Fruit fly (Drosophila melanogaster) whole organism, embryonic: ENCODE data around the gene sky.

ENCODE experiments used
- ATbp ChIP-seq: fragments of 200-800 bp; sonication (Bioruptor generic); optimal IDR thresholded peaks from 2 replicates; lab custom pipeline; 2017; ENCODE audit warnings: missing biosample characterization, mild to moderate bottlenecking, missing genetic modification characterization, missing genetic modification reagents
- Adf1 ChIP-seq: fragments of 200-800 bp; sonication (Bioruptor generic); IDR thresholded peaks from 2 replicates; pipeline ENCODE4 v1.3.6; 2022; ENCODE audit warnings: missing biosample characterization, missing genetic modification characterization
- Asciz ChIP-seq: fragments of 200-800 bp; sonication (Bioruptor generic); optimal IDR thresholded peaks from 2 replicates; lab custom pipeline; 2017; ENCODE audit warnings: missing biosample characterization, mild to moderate bottlenecking, missing genetic modification characterization, missing genetic modification reagents
- C15 ChIP-seq: fragments of 200-800 bp; sonication (Bioruptor generic); IDR thresholded peaks from 3 replicates; pipeline ENCODE4 v1.3.6; 2022; ENCODE audit warnings: missing biosample characterization, missing genetic modification characterization
- CG11398 ChIP-seq: fragments of 200-800 bp; sonication (Bioruptor generic); optimal IDR thresholded peaks from 2 replicates; lab custom pipeline; 2016; ENCODE audit warnings: missing biosample characterization, missing genetic modification characterization
- CG11504 ChIP-seq: fragments of 200-800 bp; sonication (Bioruptor generic); optimal IDR thresholded peaks from 3 replicates; lab custom pipeline; 2019; ENCODE audit warnings: missing biosample characterization, mild to moderate bottlenecking, missing genetic modification characterization, moderate library complexity
- CG15073 ChIP-seq: fragments of 200-800 bp; sonication (Bioruptor generic); optimal IDR thresholded peaks from 2 replicates; lab custom pipeline; 2016; ENCODE audit warnings: missing biosample characterization, missing genetic modification characterization
- CG1647 ChIP-seq: fragments of 200-800 bp; sonication (Bioruptor generic); optimal IDR thresholded peaks from 3 replicates; lab custom pipeline; 2016; ENCODE audit warnings: missing biosample characterization, missing genetic modification characterization
- CG17359 ChIP-seq: fragments of 200-800 bp; sonication (Bioruptor generic); optimal IDR thresholded peaks from 3 replicates; lab custom pipeline; 2018; ENCODE audit warnings: missing biosample characterization, mild to moderate bottlenecking, missing genetic modification characterization, moderate library complexity
- CG17802 ChIP-seq: fragments of 200-800 bp; sonication (Bioruptor generic); optimal IDR thresholded peaks from 2 replicates; lab custom pipeline; 2018; ENCODE audit warnings: missing biosample characterization, mild to moderate bottlenecking, missing genetic modification characterization, moderate library complexity
- CG18476 ChIP-seq: fragments of 200-800 bp; sonication (Bioruptor generic); optimal IDR thresholded peaks from 2 replicates; lab custom pipeline; 2016; ENCODE audit warnings: missing biosample characterization, mild to moderate bottlenecking, missing genetic modification characterization
- CG2199 ChIP-seq: fragments of 200-800 bp; sonication (Bioruptor generic); IDR thresholded peaks from 3 replicates; pipeline ENCODE4 v1.3.6; 2022; ENCODE audit warnings: missing biosample characterization, missing genetic modification characterization
- CG2712 ChIP-seq: fragments of 200-800 bp; optimal IDR thresholded peaks from 3 replicates; lab custom pipeline; 2019; ENCODE audit warnings: missing biosample characterization, mild to moderate bottlenecking, missing genetic modification characterization, moderate library complexity
- CG31388 ChIP-seq: fragments of 200-800 bp; sonication (Bioruptor generic); optimal IDR thresholded peaks from 2 replicates; lab custom pipeline; 2016; ENCODE audit warnings: missing biosample characterization, missing genetic modification characterization
- CG3407 ChIP-seq: fragments of 200-800 bp; sonication (Bioruptor generic); optimal IDR thresholded peaks from 2 replicates; lab custom pipeline; 2018; ENCODE audit warnings: missing biosample characterization, mild to moderate bottlenecking, missing genetic modification characterization
- CG4360 ChIP-seq: fragments of 200-800 bp; sonication (Bioruptor generic); IDR thresholded peaks from 2 replicates; pipeline ENCODE4 v1.3.6; 2022; ENCODE audit warnings: missing biosample characterization, missing genetic modification characterization
- CG4854 ChIP-seq: fragments of 200-800 bp; sonication (Bioruptor generic); optimal IDR thresholded peaks from 2 replicates; lab custom pipeline; 2016; ENCODE audit warnings: missing biosample characterization, missing genetic modification characterization, inconsistent platforms
- CG7271 ChIP-seq: fragments of 200-800 bp; sonication (Bioruptor generic); optimal IDR thresholded peaks from 2 replicates; lab custom pipeline; 2018; ENCODE audit warnings: missing biosample characterization, mild to moderate bottlenecking, missing genetic modification characterization, moderate library complexity
- CG7928 ChIP-seq: fragments of 200-800 bp; sonication (Bioruptor generic); optimal IDR thresholded peaks from 2 replicates; lab custom pipeline; 2017; ENCODE audit warnings: missing biosample characterization, mild to moderate bottlenecking, missing genetic modification characterization
- CG8359 ChIP-seq: fragments of 200-800 bp; sonication (Bioruptor generic); optimal IDR thresholded peaks from 2 replicates; lab custom pipeline; 2017; ENCODE audit warnings: missing biosample characterization, mild to moderate bottlenecking, missing genetic modification characterization, borderline replicate concordance
- CG9727 ChIP-seq: fragments of 200-800 bp; sonication (Bioruptor generic); optimal IDR thresholded peaks from 3 replicates; lab custom pipeline; 2017; ENCODE audit warnings: missing biosample characterization, mild to moderate bottlenecking, missing genetic modification characterization
- CG9876 ChIP-seq: fragments of 200-800 bp; sonication (Bioruptor generic); optimal IDR thresholded peaks from 2 replicates; lab custom pipeline; 2016; ENCODE audit warnings: missing biosample characterization, missing genetic modification characterization
- CTCF ChIP-seq: fragments of 200-800 bp; sonication (Bioruptor generic); optimal IDR thresholded peaks from 2 replicates; lab custom pipeline; 2017; ENCODE audit warnings: missing biosample characterization, mild to moderate bottlenecking, missing genetic modification characterization, moderate library complexity
- Doc2 ChIP-seq: fragments of 200-800 bp; sonication (Bioruptor generic); IDR thresholded peaks from 2 replicates; pipeline ENCODE4 v1.3.6; 2022; ENCODE audit warnings: missing biosample characterization, missing genetic modification characterization
- E2f1 ChIP-seq: fragments of 200-800 bp; sonication (Bioruptor generic); IDR thresholded peaks from 2 replicates; pipeline ENCODE4 v1.3.6; 2022; ENCODE audit warnings: missing biosample characterization, missing genetic modification characterization
- Mes4 ChIP-seq: fragments of 200-800 bp; sonication (Bioruptor generic); optimal IDR thresholded peaks from 2 replicates; lab custom pipeline; 2016; ENCODE audit warnings: missing biosample characterization, missing genetic modification characterization
- NK7.1 ChIP-seq: fragments of 200-800 bp; sonication (Bioruptor generic); optimal IDR thresholded peaks from 3 replicates; lab custom pipeline; 2016; ENCODE audit warnings: missing biosample characterization, missing genetic modification characterization
- Optix ChIP-seq: fragments of 200-800 bp; sonication (Bioruptor generic); IDR thresholded peaks from 3 replicates; pipeline ENCODE4 v1.3.6; 2022; ENCODE audit warnings: missing biosample characterization, missing genetic modification characterization
- Rx ChIP-seq: fragments of 200-800 bp; sonication (Bioruptor generic); IDR thresholded peaks from 2 replicates; pipeline ENCODE4 v1.3.6; 2022; ENCODE audit warnings: missing biosample characterization, missing genetic modification characterization
- Six4 ChIP-seq: fragments of 200-800 bp; sonication (Bioruptor generic); optimal IDR thresholded peaks from 2 replicates; lab custom pipeline; 2016; ENCODE audit warnings: missing biosample characterization, missing genetic modification characterization
- ab ChIP-seq: fragments of 200-800 bp; sonication (Bioruptor generic); optimal IDR thresholded peaks from 2 replicates; lab custom pipeline; 2016; ENCODE audit warnings: missing biosample characterization, missing genetic modification characterization
- aop ChIP-seq: fragments of 200-800 bp; sonication (Bioruptor generic); IDR thresholded peaks from 2 replicates; pipeline ENCODE4 v1.3.6; 2022; ENCODE audit warnings: missing biosample characterization, missing genetic modification characterization
- danr ChIP-seq: fragments of 200-800 bp; sonication (Bioruptor generic); IDR thresholded peaks from 2 replicates; pipeline ENCODE4 v1.3.6; 2022; ENCODE audit warnings: missing biosample characterization, missing genetic modification characterization
- dysf ChIP-seq: fragments of 200-800 bp; sonication (Bioruptor generic); IDR thresholded peaks from 3 replicates; pipeline ENCODE4 v1.3.6; 2022; ENCODE audit warnings: missing biosample characterization, missing genetic modification characterization
- en ChIP-seq: fragments of 200-800 bp; sonication (Bioruptor generic); optimal IDR thresholded peaks from 2 replicates; lab custom pipeline; 2016; ENCODE audit warnings: missing biosample characterization, missing genetic modification characterization
- esg ChIP-seq: fragments of 200-800 bp; sonication (Bioruptor generic); conservative IDR thresholded peaks from 2 replicates; pipeline ENCODE4 v1.3.6; 2022; ENCODE audit warnings: missing biosample characterization, missing genetic modification characterization
- fd3F ChIP-seq: fragments of 200-800 bp; sonication (Bioruptor generic); optimal IDR thresholded peaks from 2 replicates; lab custom pipeline; 2018; ENCODE audit warnings: missing biosample characterization, mild to moderate bottlenecking, missing genetic modification characterization, moderate library complexity
- gcm ChIP-seq: fragments of 200-800 bp; sonication (Bioruptor generic); optimal IDR thresholded peaks from 2 replicates; lab custom pipeline; 2019; ENCODE audit warnings: missing biosample characterization, mild to moderate bottlenecking, missing genetic modification characterization, moderate library complexity
- luna ChIP-seq: fragments of 200-800 bp; sonication (Bioruptor generic); optimal IDR thresholded peaks from 2 replicates; lab custom pipeline; 2016; ENCODE audit warnings: missing biosample characterization, missing genetic modification characterization
- maf-S ChIP-seq: fragments of 200-800 bp; sonication (Bioruptor generic); optimal IDR thresholded peaks from 2 replicates; lab custom pipeline; 2016; ENCODE audit warnings: missing biosample characterization, missing genetic modification characterization
- mirr ChIP-seq: fragments of 200-800 bp; sonication (Bioruptor generic); optimal IDR thresholded peaks from 3 replicates; lab custom pipeline; 2018; ENCODE audit warnings: missing biosample characterization, mild to moderate bottlenecking, missing genetic modification characterization
- nom ChIP-seq: fragments of 200-800 bp; sonication (Bioruptor generic); optimal IDR thresholded peaks from 2 replicates; lab custom pipeline; 2017; ENCODE audit warnings: missing biosample characterization, missing genetic modification characterization, mild to moderate bottlenecking, moderate library complexity, missing genetic modification reagents
- peb ChIP-seq: fragments of 200-800 bp; sonication (Bioruptor generic); IDR thresholded peaks from 2 replicates; pipeline ENCODE4 v1.3.6; 2022; ENCODE audit warnings: missing biosample characterization, missing genetic modification characterization
- rib ChIP-seq: fragments of 200-800 bp; sonication (Bioruptor generic); IDR thresholded peaks from 2 replicates; pipeline ENCODE4 v1.3.6; 2022; ENCODE audit warnings: missing biosample characterization, missing genetic modification characterization
- sc ChIP-seq, 3 experiments: fragments of >200 bp in 2 of 3; fragments of 200-800 bp in 1 of 3; sonication (Bioruptor generic) in 1 of 3; optimal IDR thresholded peaks; 2 replicates in 2 of 3; 3 replicates in 1 of 3; lab custom pipeline; 2017; ENCODE audit warnings: mild to moderate bottlenecking in 1 of 3, missing biosample characterization in 1 of 3, missing genetic modification characterization in 1 of 3, missing genetic modification reagents in 1 of 3
- schlank ChIP-seq: fragments of 200-800 bp; sonication (Bioruptor generic); optimal IDR thresholded peaks from 2 replicates; lab custom pipeline; 2018; ENCODE audit warnings: missing biosample characterization, mild to moderate bottlenecking, missing genetic modification characterization
- scrt ChIP-seq: fragments of 200-800 bp; sonication (Bioruptor generic); optimal IDR thresholded peaks from 2 replicates; lab custom pipeline; 2018; ENCODE audit warnings: missing biosample characterization, mild to moderate bottlenecking, missing genetic modification characterization, moderate library complexity
- slou ChIP-seq: fragments of 200-800 bp; sonication (Bioruptor generic); optimal IDR thresholded peaks from 3 replicates; lab custom pipeline; 2016; ENCODE audit warnings: missing biosample characterization, missing genetic modification characterization
- sna ChIP-seq: fragments of 200-800 bp; sonication (Bioruptor generic); IDR thresholded peaks from 2 replicates; pipeline ENCODE4 v1.3.6; 2022; ENCODE audit warnings: missing biosample characterization, missing genetic modification characterization; ENCODE audit not compliant: partially characterized antibody
- stc ChIP-seq: fragments of 200-800 bp; sonication (Bioruptor generic); IDR thresholded peaks from 2 replicates; pipeline ENCODE4 v1.3.6; 2022; ENCODE audit warnings: missing biosample characterization, missing genetic modification characterization
- unpg ChIP-seq: fragments of 200-800 bp; sonication (Bioruptor generic); optimal IDR thresholded peaks from 3 replicates; lab custom pipeline; 2018; ENCODE audit warnings: missing biosample characterization, mild to moderate bottlenecking, missing genetic modification characterization, moderate library complexity

sky gene

DNA sequence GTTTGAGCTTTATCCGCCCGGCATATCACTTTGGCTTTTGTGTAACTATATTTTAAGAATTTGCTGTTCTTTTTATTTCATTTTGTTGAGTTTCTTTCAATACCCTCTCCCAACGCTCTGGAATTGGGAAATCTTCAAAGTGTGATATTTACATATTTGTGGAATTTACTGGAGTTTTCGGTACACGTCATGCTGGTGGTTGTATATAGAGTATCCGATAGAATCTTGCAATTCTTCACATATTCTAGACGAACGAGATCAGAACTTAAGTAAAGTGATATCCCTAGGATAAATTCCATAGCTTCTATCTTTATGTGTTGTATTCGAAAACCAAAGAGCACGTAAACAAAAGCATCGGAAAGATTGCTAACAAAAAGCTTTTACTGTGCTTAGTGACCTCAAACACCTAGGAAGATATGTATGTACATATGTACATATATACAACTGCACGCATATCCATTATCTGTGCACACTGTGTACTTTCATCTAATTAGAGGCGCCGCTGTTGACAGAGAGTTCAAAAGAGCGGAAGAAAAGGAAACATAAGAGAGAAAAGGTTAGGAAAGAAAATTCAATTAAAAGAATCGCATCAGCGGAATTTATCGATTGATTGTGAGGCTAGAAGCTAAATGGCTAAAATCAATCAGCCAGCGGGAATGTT is 21.9 kb downstream of the sky start (continued):
- no peak for TF ChIP-seq E2f1 (GFP tag; lab: Robert Waterston, UW)
- TF ChIP-seq Adf1: no peak
- no peak for TF ChIP-seq sc (optimal IDR thresholded peaks at IDR 0.05; lab: Kevin White, UChicago)
- peak; percentile 52 for TF ChIP-seq sc (GFP tag; optimal IDR thresholded peaks at IDR 0.05; lab: Kevin White, UChicago)
- TF ChIP-seq en (GFP tag; lab: Kevin White, UChicago): no peak
- TF ChIP-seq CG9876: no peak
- TF ChIP-seq CG8359 (GFP tag; lab: Kevin White, UChicago): no peak
- no peak for TF ChIP-seq nom (GFP tag; lab: Kevin White, UChicago)
- TF ChIP-seq CG11398 (GFP tag; lab: Kevin White, UChicago): peak; percentile 13
- TF ChIP-seq Doc2 (GFP tag; lab: Robert Waterston, UW): no peak
- TF ChIP-seq schlank (tag; lab: Kevin White, UChicago): peak; percentile 15
- TF ChIP-seq peb (GFP tag; lab: Robert Waterston, UW): no peak
- 0 out of 3 replicates have a peak, but pooled peaks have one; percentile 37 for TF ChIP-seq C15 (GFP tag; lab: Robert Waterston, UW)
- no peak for TF ChIP-seq luna (GFP tag; lab: Kevin White, UChicago)
- no peak for TF ChIP-seq dysf
- no peak for TF ChIP-seq CG1647 (GFP tag; lab: Kevin White, UChicago)
- peak; percentile 11 for TF ChIP-seq CG18476 (GFP tag; lab: Kevin White, UChicago)
- TF ChIP-seq maf-S: no peak
- TF ChIP-seq CG7928 (GFP tag; lab: Kevin White, UChicago): no peak
- no peak for TF ChIP-seq rib (GFP tag; lab: Robert Waterston, UW)
- TF ChIP-seq stc: peak; percentile 74
- TF ChIP-seq CG11504 (tag; lab: Kevin White, UChicago): peak; percentile 10
- no peak for TF ChIP-seq sna (GFP tag; lab: Robert Waterston, UW)
- TF ChIP-seq ATbp (GFP tag; lab: Kevin White, UChicago): peak; percentile 92
- TF ChIP-seq ab (GFP tag; lab: Kevin White, UChicago): no peak
- peak; percentile 67 for TF ChIP-seq CG17359 (tag; lab: Kevin White, UChicago)
- TF ChIP-seq CG4854 (GFP tag; lab: Kevin White, UChicago): peak; percentile 30
- TF ChIP-seq unpg (GFP tag; lab: Kevin White, UChicago): peak; percentile 49
- peak; percentile 87 for TF ChIP-seq Asciz
- peak; percentile 14 for TF ChIP-seq NK7.1 (GFP tag; lab: Kevin White, UChicago)
- TF ChIP-seq Optix (GFP tag; lab: Robert Waterston, UW): 0 out of 3 replicates have a peak, but pooled peaks have one; percentile 5
- no peak for TF ChIP-seq slou (GFP tag; lab: Kevin White, UChicago)
- no peak for TF ChIP-seq danr (GFP tag; lab: Robert Waterston, UW)
- TF ChIP-seq fd3F (GFP tag; lab: Kevin White, UChicago): no peak
- peak; percentile 13 for TF ChIP-seq Mes4
- no peak for TF ChIP-seq aop (GFP tag; lab: Robert Waterston, UW)
- TF ChIP-seq Rx (GFP tag; lab: Robert Waterston, UW): no peak
- no peak for TF ChIP-seq CG17802
- TF ChIP-seq Six4 (GFP tag; lab: Kevin White, UChicago): peak; percentile 21
- TF ChIP-seq CG31388 (GFP tag; lab: Kevin White, UChicago): no peak
- TF ChIP-seq CG9727 (GFP tag; lab: Kevin White, UChicago): no peak
- TF ChIP-seq CG7271: no peak
- TF ChIP-seq scrt (GFP tag; lab: Kevin White, UChicago): peak; percentile 44
- peak; percentile 65 for TF ChIP-seq CG3407
- no peak for TF ChIP-seq CG4360 (GFP tag; lab: Robert Waterston, UW)
- TF ChIP-seq gcm: peak; percentile 59
- TF ChIP-seq CG2199 (GFP tag; lab: Robert Waterston, UW): no peak; the same call in 2 of the 3 replicates
- TF ChIP-seq CG2712: no peak
- TF ChIP-seq CTCF (GFP tag; lab: Kevin White, UChicago): peak; percentile 14
- no peak for TF ChIP-seq esg
- peak; percentile 62 for TF ChIP-seq mirr (GFP tag; lab: Kevin White, UChicago)
- TF ChIP-seq CG15073 (GFP tag; lab: Kevin White, UChicago): no peak
